Worm (Caenorhabditis elegans) whole organism, midembryonic: ENCODE results near the gene mtm-5.

Source experiments
- T22C8.4 ChIP-seq: fragments of 200-800 bp; sonication (Bioruptor generic); IDR thresholded peaks from 2 replicates; pipeline ENCODE4 v1.3.6; 2022; ENCODE audit warnings: missing genetic modification characterization, missing compliant biosample characterization
- flt-1 ChIP-seq: fragments of 200-800 bp; sonication (Bioruptor generic); IDR thresholded peaks from 2 replicates; pipeline ENCODE4 v1.3.6; 2022; ENCODE audit warnings: missing genetic modification characterization, missing compliant biosample characterization
- klf-2 ChIP-seq: fragments of 200-800 bp; sonication (Bioruptor generic); conservative IDR thresholded peaks from 2 replicates; pipeline ENCODE4 v1.3.6; 2022; ENCODE audit warnings: missing genetic modification reagents, missing genetic modification characterization, missing compliant biosample characterization
- med-1 ChIP-seq: sonication (generic microtip); optimal IDR thresholded peaks from 2 replicates; lab custom pipeline; 2017; ENCODE audit warnings: missing genetic modification characterization, mild to moderate bottlenecking, missing compliant biosample characterization, antibody characterized with exemption, missing genetic modification reagents; ENCODE audit not compliant: insufficient read depth
- ref-1 ChIP-seq: fragments of 200-800 bp; sonication (Bioruptor generic); conservative IDR thresholded peaks from 2 replicates; pipeline ENCODE4 v1.3.6; 2022; ENCODE audit warnings: missing genetic modification reagents, missing genetic modification characterization, missing compliant biosample characterization
- tab-1 ChIP-seq: fragments of 200-800 bp; sonication (Bioruptor generic); IDR thresholded peaks from 2 replicates; pipeline ENCODE4 v1.3.6; 2022; ENCODE audit warnings: missing genetic modification characterization, missing compliant biosample characterization

ce11 chrX:5197440-5197839 lies 45.8 kb downstream of the mtm-5 start:
- TF ChIP-seq flt-1 (GFP tag; lab: Robert Waterston, UW) (no peak), med-1 (GFP tag; lab: Kevin White, UChicago) (no peak), tab-1 (GFP tag; lab: Robert Waterston, UW) (no peak), klf-2 (GFP tag; lab: Robert Waterston, UW) (no peak), T22C8.4 (GFP tag; lab: Robert Waterston, UW) (no peak), ref-1 (GFP tag; lab: Robert Waterston, UW) (no peak)
